Worm (Caenorhabditis elegans): ENCODE data around the gene grl-7.
"Not testable (repeated sequence)": the region's sequence is repeated elsewhere in the genome, so short reads cannot be mapped to it uniquely, and the experiment has no call there.

The grl-7 gene

DNA sequence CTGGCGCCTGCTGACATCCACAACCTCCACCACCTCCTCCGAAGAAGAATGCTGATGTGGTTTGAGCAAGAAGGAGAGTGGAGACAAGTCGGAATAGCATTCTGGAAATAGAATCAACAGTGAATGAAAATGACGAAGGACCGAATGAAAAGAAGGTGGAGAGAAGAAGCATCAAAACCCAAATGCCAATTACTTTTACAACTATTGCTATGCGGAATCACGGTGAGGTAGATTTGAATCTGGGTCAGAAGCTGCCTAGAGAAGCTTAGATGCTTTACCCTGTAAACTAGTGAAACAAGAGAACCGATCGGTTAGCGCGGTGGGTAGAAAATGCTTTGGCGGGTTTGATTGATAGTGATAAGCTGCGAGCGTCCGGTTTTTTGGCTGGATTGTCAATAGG, at the start of gene grl-7:
grl-7 (minus strand) TSS at position 101 of the 400 bp plus-strand sequence.
- TF ChIP-seq him-1 (tag; optimal IDR thresholded peaks at IDR 0.05) (no peak), W03F9.2 (tag; optimal IDR thresholded peaks at IDR 0.05) (no peak), dao-5 (tag; optimal IDR thresholded peaks at IDR 0.05) (no peak)

DNA sequence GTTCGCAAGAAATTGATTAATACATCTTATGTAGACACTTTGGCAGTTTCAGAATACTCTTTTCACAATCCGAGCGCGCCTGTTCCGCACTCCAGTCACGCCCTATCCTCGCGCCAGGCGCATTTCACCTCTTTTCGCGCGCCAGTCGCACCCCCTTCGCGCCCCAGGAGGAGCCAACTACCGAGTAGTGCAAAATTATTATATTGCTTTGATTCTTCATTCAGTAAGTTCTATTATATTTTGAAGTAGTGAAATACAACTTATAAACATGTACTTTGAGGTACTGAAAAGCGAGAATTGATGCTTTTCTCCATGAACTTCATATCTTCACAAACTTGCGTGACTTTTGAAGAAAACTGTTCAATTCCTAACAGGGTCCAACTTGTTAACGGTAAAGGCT, 49.3 kb upstream of the grl-7 start, which contains the start of gene nas-18:
nas-18 (plus strand) TSS at position 301 of the 400 bp plus-strand sequence.
- not testable (repeated sequence) for TF ChIP-seq W03F9.2, dao-5, him-1 (tag; optimal IDR thresholded peaks at IDR 0.05)

DNA sequence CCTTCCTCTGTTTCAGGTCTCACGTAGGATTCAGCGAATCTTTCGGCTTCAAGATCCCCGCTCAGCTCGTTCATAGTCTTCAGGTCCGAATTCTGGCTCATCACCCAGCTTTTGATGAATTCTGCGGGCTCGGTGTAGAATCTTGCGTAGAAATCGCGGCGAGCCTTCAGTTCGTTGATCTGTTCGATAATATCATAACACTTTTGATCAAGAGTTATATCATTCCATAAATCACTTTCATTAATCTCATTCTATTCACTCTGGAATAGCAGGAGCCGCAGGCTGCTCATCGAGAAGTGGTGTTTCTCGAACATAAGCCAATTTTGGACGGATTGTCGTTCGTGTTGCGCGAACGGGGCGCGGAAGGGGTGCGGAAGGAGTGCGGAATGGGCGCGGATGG, 48.2 kb upstream of the grl-7 start, which contains the start of gene K03B8.4:
K03B8.4 (minus strand) TSS at position 101 of the 400 bp plus-strand sequence.
- TF ChIP-seq him-1, dao-5, W03F9.2 (tag; optimal IDR thresholded peaks at IDR 0.05): not testable (repeated sequence)

DNA sequence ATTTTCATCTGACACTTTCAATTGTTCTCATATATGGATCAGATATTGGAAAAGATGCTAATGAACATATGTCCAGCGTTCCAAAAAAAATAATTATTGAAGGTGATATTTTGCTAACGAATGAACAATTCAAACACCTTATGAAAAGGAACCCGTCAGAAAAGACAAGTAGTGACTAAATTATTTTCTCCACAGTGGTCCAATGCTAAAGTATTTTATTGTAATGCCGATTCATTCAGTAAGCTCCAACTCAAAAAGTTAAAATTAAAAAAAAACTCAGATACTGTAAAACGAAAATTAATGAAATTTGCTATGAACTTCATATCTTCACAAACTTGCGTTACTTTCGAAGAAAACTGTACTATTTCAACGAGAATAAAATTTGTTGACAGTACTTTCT, 45.2 kb upstream of the grl-7 start, which contains the start of gene nas-16:
nas-16 (plus strand) TSS at position 301 of the 400 bp plus-strand sequence.
- TF ChIP-seq W03F9.2 (tag; optimal IDR thresholded peaks at IDR 0.05) (no peak), him-1 (tag; optimal IDR thresholded peaks at IDR 0.05) (no peak), dao-5 (tag; optimal IDR thresholded peaks at IDR 0.05) (no peak)

DNA sequence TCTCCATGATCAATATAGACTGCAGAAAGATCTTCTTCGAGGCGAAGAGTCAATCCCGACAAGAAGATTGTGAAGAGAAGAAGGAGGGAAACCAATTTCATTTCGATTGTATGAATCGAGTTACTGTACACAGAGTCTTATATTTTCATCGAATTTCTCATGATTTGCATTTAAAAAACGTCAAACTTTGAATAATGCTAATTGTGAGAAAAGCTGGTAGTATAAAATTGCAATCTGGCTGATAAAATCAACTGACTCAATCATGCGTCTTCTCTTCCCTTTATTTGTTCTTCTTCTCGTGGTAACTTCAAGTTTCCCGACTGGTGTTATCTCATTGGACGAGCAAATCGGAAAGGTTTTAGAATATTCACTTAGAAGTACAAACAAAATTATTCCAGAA, 43.6 kb upstream of the grl-7 start, which contains the start of the genes K03B8.11 and K03B8.14:
K03B8.11 (minus strand) TSS at position 101 of the 400 bp plus-strand sequence.
K03B8.14 (plus strand) TSS at position 110 of the 400 bp plus-strand sequence.
- TF ChIP-seq W03F9.2 (tag; optimal IDR thresholded peaks at IDR 0.05): no peak
- no peak for TF ChIP-seq him-1 (tag; optimal IDR thresholded peaks at IDR 0.05)
- no peak for TF ChIP-seq dao-5 (tag; optimal IDR thresholded peaks at IDR 0.05)

DNA sequence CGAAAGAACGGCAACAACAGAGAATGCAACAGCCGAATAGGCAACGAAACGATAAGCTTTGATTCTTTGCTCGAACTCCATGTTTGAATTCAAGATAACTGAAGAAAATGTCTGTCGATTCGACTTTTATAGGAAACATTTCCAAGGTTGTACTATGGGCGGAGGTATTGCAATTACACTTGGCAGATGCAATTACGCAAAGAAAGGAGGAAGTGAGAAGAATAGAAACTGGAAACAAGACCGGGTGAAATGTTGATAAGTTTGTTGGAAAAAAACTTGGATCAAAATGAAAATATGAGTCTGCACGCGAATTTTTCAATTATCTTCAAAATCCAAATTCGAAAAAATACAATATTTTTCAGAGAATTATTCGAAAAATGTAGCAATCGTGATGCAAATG, 43.0 kb upstream of the grl-7 start, which contains the start of gene col-155:
col-155 (minus strand) TSS at position 101 of the 400 bp plus-strand sequence.
- TF ChIP-seq W03F9.2 (tag; optimal IDR thresholded peaks at IDR 0.05): no peak
- TF ChIP-seq dao-5 (tag; optimal IDR thresholded peaks at IDR 0.05): no peak
- no peak for TF ChIP-seq him-1 (tag; optimal IDR thresholded peaks at IDR 0.05)

DNA sequence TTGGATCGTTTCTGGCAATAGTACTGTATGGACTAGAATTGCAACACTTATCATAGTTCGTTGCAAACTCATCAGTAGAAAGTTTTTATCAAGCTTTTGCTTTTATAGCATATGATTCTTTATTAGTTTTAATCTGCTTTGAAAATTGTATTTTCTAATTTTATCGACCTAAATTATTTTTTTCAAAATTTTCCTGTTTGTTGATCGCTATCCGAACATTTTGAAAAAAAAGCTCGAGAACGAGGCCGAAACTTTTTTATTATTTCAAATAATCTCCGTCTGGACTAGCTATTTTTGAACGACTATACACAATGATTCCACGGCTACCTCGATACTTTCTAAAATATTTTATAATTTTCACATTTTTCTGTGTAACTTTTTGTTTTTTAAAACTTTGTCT, 39.6 kb upstream of the grl-7 start, which contains the start of gene F55C10.4:
F55C10.4 (plus strand) TSS at position 301 of the 400 bp plus-strand sequence.
- TF ChIP-seq dao-5 (tag; optimal IDR thresholded peaks at IDR 0.05) (no peak), W03F9.2 (tag; optimal IDR thresholded peaks at IDR 0.05) (no peak)

DNA sequence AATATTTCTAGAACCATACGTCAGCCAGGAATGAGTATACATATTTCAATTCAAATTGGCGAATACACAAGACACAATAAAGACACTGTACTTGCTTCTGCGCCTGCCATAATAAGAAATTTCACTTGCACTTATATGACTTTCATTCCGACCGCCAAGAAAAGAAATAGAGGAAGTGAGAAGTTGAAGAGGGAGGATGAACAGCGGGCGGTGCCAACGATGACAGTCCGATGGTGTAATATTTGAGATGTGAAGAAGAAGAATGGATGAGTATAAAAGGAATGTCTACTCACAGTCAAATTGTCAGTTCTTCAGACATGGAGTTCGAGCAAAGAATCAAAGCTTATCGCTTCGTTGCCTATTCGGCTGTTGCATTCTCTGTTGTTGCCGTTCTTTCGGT, 38.2 kb upstream of the grl-7 start, which contains the start of gene col-154:
col-154 (plus strand) TSS at position 301 of the 400 bp plus-strand sequence.
- no peak for TF ChIP-seq W03F9.2 (tag; optimal IDR thresholded peaks at IDR 0.05)
- TF ChIP-seq him-1 (tag; optimal IDR thresholded peaks at IDR 0.05): no peak
- no peak for TF ChIP-seq dao-5 (tag; optimal IDR thresholded peaks at IDR 0.05)

DNA sequence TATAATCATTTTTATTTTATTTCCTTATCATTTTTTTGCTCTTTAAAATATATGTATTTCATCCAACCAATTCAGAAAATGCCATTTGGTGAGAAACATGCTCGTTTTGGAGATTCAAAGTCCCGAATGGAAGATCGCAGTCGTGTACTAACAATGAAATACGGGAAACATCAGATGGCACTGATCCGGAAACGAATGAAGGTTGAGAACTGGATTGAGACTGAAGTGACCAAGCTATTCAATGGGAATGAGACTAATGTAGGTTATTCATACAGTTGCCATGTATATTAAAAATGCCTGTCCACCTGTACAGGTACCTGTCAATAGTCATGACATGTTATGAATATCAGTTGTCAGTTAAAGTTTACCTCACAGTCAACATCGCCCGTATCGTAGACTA, 36.2 kb upstream of the grl-7 start, which contains the start of gene F55C10.5:
F55C10.5 (plus strand) TSS at position 74 of the 400 bp plus-strand sequence.
- TF ChIP-seq him-1 (tag; optimal IDR thresholded peaks at IDR 0.05) (no peak), dao-5 (tag; optimal IDR thresholded peaks at IDR 0.05) (no peak), W03F9.2 (tag; optimal IDR thresholded peaks at IDR 0.05) (no peak)

DNA sequence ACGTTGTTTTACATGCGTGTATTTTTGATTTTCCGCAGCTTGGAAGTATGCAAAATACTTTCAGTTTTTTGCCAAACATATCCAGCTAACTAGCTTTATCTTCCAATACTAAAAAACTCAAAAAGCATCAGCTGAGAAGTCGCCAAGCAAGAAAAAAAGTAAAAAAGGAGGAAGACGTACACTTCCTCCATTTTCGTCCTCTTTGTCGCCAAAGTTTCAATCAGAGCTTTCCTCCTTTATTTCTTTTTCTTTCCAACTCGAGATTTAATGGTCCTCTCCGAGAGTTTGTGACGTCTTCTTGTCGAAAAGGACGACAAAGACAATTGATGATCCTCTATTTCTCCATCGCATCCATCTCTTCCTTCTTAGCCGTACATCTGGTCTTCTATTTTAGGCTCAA, 33.8 kb upstream of the grl-7 start:
- TF ChIP-seq dao-5 (tag; optimal IDR thresholded peaks at IDR 0.05) (no peak), W03F9.2 (tag; optimal IDR thresholded peaks at IDR 0.05) (no peak), him-1 (tag; optimal IDR thresholded peaks at IDR 0.05) (no peak)

DNA sequence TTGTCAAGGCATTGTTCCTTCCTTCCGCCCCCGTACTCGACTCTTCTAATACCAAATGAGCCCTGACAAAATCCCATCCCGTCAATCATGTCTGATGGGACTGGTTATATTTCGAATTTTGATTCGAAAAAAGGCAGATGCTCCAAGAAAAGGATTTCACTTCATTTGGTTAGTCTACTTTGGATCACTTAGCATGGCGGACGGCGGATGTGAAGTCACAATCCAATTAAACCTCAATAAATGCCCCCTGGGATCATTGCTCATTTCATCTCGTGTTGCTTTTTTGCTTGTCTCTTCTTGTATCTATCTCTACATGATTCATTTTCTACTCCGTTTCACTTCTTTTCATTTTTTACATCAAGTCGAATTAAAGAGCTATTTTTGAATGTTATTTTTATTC, 32.5 kb upstream of the grl-7 start:
- no peak for TF ChIP-seq him-1 (tag; optimal IDR thresholded peaks at IDR 0.05)
- TF ChIP-seq dao-5 (tag; optimal IDR thresholded peaks at IDR 0.05): no peak
- no peak for TF ChIP-seq W03F9.2 (tag; optimal IDR thresholded peaks at IDR 0.05)

DNA sequence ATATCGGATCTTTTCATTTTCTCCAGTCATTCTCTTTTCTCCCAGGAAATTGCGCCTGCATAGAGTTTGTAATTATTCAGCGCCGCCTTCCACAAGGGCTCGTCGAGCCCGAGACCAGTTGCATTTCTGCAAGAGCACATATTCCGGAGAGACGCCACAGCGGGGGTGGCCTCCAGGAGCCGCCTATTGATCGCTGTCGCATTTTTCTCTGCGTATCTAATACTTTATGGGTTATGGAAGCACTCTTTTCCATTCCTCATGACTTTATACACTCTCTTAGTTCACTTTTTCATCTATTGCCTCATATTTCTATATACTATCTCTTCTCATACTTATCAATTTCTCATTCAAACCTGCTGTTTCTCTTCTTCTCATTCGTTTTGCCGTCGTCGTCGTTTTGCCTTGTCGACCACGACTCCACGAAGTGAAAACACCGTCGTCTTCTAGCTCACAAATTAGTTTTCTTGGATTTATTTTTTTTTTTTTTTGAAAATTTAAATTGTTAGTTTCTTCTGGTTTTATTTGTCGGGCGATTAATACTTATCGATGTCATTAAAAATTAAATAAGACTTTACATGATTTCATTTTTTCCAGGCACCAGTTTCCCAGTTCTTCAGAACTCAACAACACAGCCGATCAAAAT, 28.5 kb upstream of the grl-7 start, which contains the start of gene cnb-1:
cnb-1 (plus strand) TSS at position 593 of the 643 bp plus-strand sequence.
- TF ChIP-seq him-1 (tag; optimal IDR thresholded peaks at IDR 0.05): peak; percentile 79
- no peak for TF ChIP-seq dao-5 (tag; optimal IDR thresholded peaks at IDR 0.05)
- no peak for TF ChIP-seq W03F9.2 (tag; optimal IDR thresholded peaks at IDR 0.05)

DNA sequence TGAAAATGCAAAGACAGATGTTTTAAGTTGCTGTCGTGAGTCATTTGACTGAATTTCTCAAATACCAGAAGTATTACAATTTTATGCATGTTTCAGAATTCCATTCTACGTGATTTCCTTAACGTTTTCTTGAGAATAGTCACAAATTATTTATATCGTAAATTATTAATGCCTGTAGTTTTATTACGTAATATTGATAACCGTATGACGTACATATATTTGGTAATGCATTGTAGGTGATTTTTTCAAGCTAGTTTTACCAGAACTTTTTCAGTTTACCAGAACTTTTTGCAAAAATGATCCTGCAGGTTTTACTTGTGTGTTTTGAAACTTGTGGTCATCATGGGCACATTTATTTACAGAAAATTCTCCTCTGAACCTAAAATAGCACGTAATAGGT, 27.1 kb upstream of the grl-7 start:
- TF ChIP-seq him-1 (tag; optimal IDR thresholded peaks at IDR 0.05) (no peak), dao-5 (tag; optimal IDR thresholded peaks at IDR 0.05) (no peak), W03F9.2 (tag; optimal IDR thresholded peaks at IDR 0.05) (no peak)

DNA sequence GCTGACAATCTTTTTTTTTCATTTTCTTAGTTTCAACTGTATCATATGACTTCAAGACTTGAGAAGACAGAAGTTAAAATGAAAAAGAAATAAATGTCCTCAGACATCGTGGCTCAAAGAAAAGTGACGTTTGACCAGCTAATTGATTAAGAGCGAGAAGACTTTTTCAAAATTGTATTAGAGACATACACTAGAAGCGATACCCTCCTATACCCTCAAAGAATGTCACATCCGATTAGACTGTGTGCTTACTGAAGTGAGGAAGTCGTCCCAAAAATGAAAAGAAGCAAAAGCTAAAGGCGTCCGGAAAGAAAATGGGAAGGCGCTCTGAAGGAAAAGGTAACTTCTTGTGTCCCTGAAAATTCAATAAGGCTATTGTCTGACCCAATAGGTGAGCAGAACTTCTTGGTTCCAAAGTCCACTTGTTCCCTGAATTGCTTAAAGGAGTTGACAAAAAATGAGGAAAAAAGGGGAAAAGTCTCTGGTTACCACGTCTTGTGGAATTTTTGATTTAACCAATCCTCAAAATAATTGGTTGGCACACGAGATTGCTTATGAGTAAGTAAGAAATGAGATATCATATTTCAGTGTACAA, 25.6 kb upstream of the grl-7 start:
- TF ChIP-seq dao-5 (tag; optimal IDR thresholded peaks at IDR 0.05): no peak
- TF ChIP-seq W03F9.2 (tag; optimal IDR thresholded peaks at IDR 0.05): no peak
- no peak for TF ChIP-seq him-1 (tag; optimal IDR thresholded peaks at IDR 0.05)

All from whole organism, L4/young adult.